Worm (Caenorhabditis elegans) whole organism, young adult: ENCODE data around the gene Y119D3B.12.

Experiments
- C06A6.2 ChIP-seq: fragments of 200-800 bp; sonication (Bioruptor generic); conservative IDR thresholded peaks from 2 replicates; pipeline ENCODE4 v1.3.6; 2022; ENCODE audit warnings: missing genetic modification characterization, missing compliant biosample characterization
- F22D6.2 ChIP-seq: sonication (generic microtip); optimal IDR thresholded peaks from 2 replicates; lab custom pipeline; 2016; ENCODE audit warnings: mild to moderate bottlenecking, missing genetic modification characterization, missing compliant biosample characterization
- F23B12.7 ChIP-seq: sonication (generic microtip); optimal IDR thresholded peaks from 2 replicates; lab custom pipeline; 2017; ENCODE audit warnings: missing genetic modification characterization, mild to moderate bottlenecking, missing compliant biosample characterization, antibody characterized with exemption, moderate library complexity; ENCODE audit not compliant: insufficient read depth
- F33H1.4 ChIP-seq: fragments of 200-800 bp; sonication (Bioruptor generic); IDR thresholded peaks from 2 replicates; pipeline ENCODE4 v1.3.6; 2022; ENCODE audit warnings: missing genetic modification reagents, missing genetic modification characterization, missing compliant biosample characterization
- F37B4.10 ChIP-seq: fragments of 200-800 bp; sonication (Bioruptor generic); IDR thresholded peaks from 2 replicates; pipeline ENCODE4 v1.3.6; 2022; ENCODE audit warnings: missing genetic modification characterization, missing compliant biosample characterization
- F52B5.7 ChIP-seq: sonication (generic microtip); optimal IDR thresholded peaks from 2 replicates; lab custom pipeline; 2016; ENCODE audit warnings: mild to moderate bottlenecking, missing genetic modification characterization, missing compliant biosample characterization
- F55B11.4 ChIP-seq: sonication (generic microtip); optimal IDR thresholded peaks from 2 replicates; lab custom pipeline; 2016; ENCODE audit warnings: missing compliant biosample characterization, missing genetic modification characterization, borderline replicate concordance; ENCODE audit not compliant: insufficient read depth
- K12H6.12 ChIP-seq: fragments of 200-800 bp; sonication (Bioruptor generic); optimal IDR thresholded peaks from 2 replicates; lab custom pipeline; 2018; ENCODE audit warnings: mild to moderate bottlenecking, missing genetic modification characterization, missing compliant biosample characterization
- Y53G8AR.9 ChIP-seq: fragments of 200-800 bp; sonication (Bioruptor generic); conservative IDR thresholded peaks from 2 replicates; pipeline ENCODE4 v1.3.6; 2022; ENCODE audit warnings: missing genetic modification reagents, missing genetic modification characterization, missing compliant biosample characterization
- Y79H2A.3 ChIP-seq: fragments of 200-800 bp; sonication (Bioruptor generic); conservative IDR thresholded peaks from 2 replicates; pipeline ENCODE4 v1.3.6; 2022; ENCODE audit warnings: missing genetic modification reagents, missing genetic modification characterization, missing compliant biosample characterization
- ZK185.1 ChIP-seq: sonication (generic microtip); optimal IDR thresholded peaks from 2 replicates; lab custom pipeline; 2016; ENCODE audit warnings: mild to moderate bottlenecking, missing genetic modification characterization, missing compliant biosample characterization; ENCODE audit not compliant: poor library complexity, severe bottlenecking
- akir-1 ChIP-seq: fragments of 200-800 bp; sonication (Bioruptor generic); optimal IDR thresholded peaks from 2 replicates; lab custom pipeline; 2018; ENCODE audit warnings: mild to moderate bottlenecking, missing genetic modification characterization, moderate library complexity, missing compliant biosample characterization
- ama-1 ChIP-seq, 3 experiments: fragments of 150-350 bp in 1 of 3; sonication (generic microtip) in 2 of 3; optimal IDR thresholded peaks; 2 replicates each; lab custom pipeline; 2014 to 2018; ENCODE audit warnings: missing biosample characterization in 2 of 3, missing genetic modification characterization in 2 of 3, missing genetic modification reagents in 2 of 3
- attf-5 ChIP-seq: fragments of 200-800 bp; sonication (Bioruptor generic); optimal IDR thresholded peaks from 2 replicates; lab custom pipeline; 2018; ENCODE audit warnings: mild to moderate bottlenecking, missing genetic modification characterization, missing compliant biosample characterization
- bed-1 ChIP-seq: fragments of 200-800 bp; sonication (Bioruptor generic); IDR thresholded peaks from 2 replicates; pipeline ENCODE4 v1.3.6; 2022; ENCODE audit warnings: missing genetic modification reagents, missing genetic modification characterization, missing compliant biosample characterization
- ceh-100 ChIP-seq: fragments of 200-800 bp; sonication (Bioruptor generic); IDR thresholded peaks from 2 replicates; pipeline ENCODE4 v1.3.6; 2022; ENCODE audit warnings: missing genetic modification reagents, missing genetic modification characterization, missing compliant biosample characterization
- ceh-27 ChIP-seq: fragments of 200-800 bp; sonication (Bioruptor generic); optimal IDR thresholded peaks from 2 replicates; lab custom pipeline; 2018; ENCODE audit warnings: mild to moderate bottlenecking, missing genetic modification characterization, moderate library complexity, missing compliant biosample characterization
- dox-1 ChIP-seq: fragments of 200-800 bp; sonication (Bioruptor generic); IDR thresholded peaks from 2 replicates; pipeline ENCODE4 v1.3.6; 2022; ENCODE audit warnings: missing genetic modification reagents, missing genetic modification characterization, missing compliant biosample characterization
- dpff-1 ChIP-seq: sonication (generic microtip); optimal IDR thresholded peaks from 2 replicates; lab custom pipeline; 2017; ENCODE audit warnings: mild to moderate bottlenecking, missing genetic modification characterization, missing compliant biosample characterization
- dpl-1 ChIP-seq: fragments of 150-350 bp; optimal IDR thresholded peaks from 2 replicates; lab custom pipeline; 2014; ENCODE audit warnings: missing biosample characterization, missing genetic modification reagents, missing genetic modification characterization
- ekl-4 ChIP-seq: fragments of 200-800 bp; sonication (Bioruptor generic); IDR thresholded peaks from 2 replicates; pipeline ENCODE4 v1.3.6; 2022; ENCODE audit warnings: missing genetic modification reagents, missing genetic modification characterization, missing compliant biosample characterization
- him-1 ChIP-seq: sonication (generic microtip); optimal IDR thresholded peaks from 2 replicates; lab custom pipeline; 2016; ENCODE audit warnings: missing genotype, missing genetic modification reagents, missing genetic modification characterization, missing compliant biosample characterization
- hlh-12 ChIP-seq: sonication (generic microtip); optimal IDR thresholded peaks from 2 replicates; lab custom pipeline; 2016; ENCODE audit warnings: missing genetic modification characterization, missing compliant biosample characterization
- hmg-20 ChIP-seq: fragments of 200-800 bp; sonication (Bioruptor generic); IDR thresholded peaks from 2 replicates; pipeline ENCODE4 v1.3.6; 2022; ENCODE audit warnings: missing genetic modification reagents, missing genetic modification characterization, missing compliant biosample characterization
- hrde-1 ChIP-seq: sonication (generic microtip); optimal IDR thresholded peaks from 2 replicates; lab custom pipeline; 2016; ENCODE audit warnings: missing genetic modification characterization, mild to moderate bottlenecking, missing compliant biosample characterization, moderate library complexity, missing genotype, missing genetic modification reagents, borderline replicate concordance
- let-607 ChIP-seq, 2 experiments: fragments of 200-800 bp in 1 of 2; sonication (Bioruptor generic) in 1 of 2; sonication (generic microtip) in 1 of 2; optimal IDR thresholded peaks; 2 replicates each; lab custom pipeline; 2016 to 2018; ENCODE audit warnings: mild to moderate bottlenecking in 2 of 2, missing compliant biosample characterization in 2 of 2, missing genetic modification characterization in 2 of 2, moderate library complexity in 2 of 2, missing genotype in 1 of 2
- lir-1 ChIP-seq: fragments of 200-800 bp; sonication (Bioruptor generic); conservative IDR thresholded peaks from 2 replicates; pipeline ENCODE4 v1.3.6; 2022; ENCODE audit warnings: missing genetic modification reagents, missing genetic modification characterization, missing compliant biosample characterization
- lsl-1 ChIP-seq: fragments of 200-800 bp; sonication (Bioruptor generic); optimal IDR thresholded peaks from 2 replicates; lab custom pipeline; 2018; ENCODE audit warnings: mild to moderate bottlenecking, missing genetic modification characterization, moderate library complexity, missing compliant biosample characterization
- madf-10 ChIP-seq: sonication (generic microtip); optimal IDR thresholded peaks from 2 replicates; lab custom pipeline; 2016; ENCODE audit warnings: mild to moderate bottlenecking, missing genetic modification characterization, missing compliant biosample characterization
- mel-28 ChIP-seq: sonication (generic microtip); optimal IDR thresholded peaks from 2 replicates; lab custom pipeline; 2016; ENCODE audit warnings: borderline replicate concordance, mild to moderate bottlenecking, missing genetic modification characterization, missing compliant biosample characterization
- mes-4 ChIP-seq: sonication (generic microtip); optimal IDR thresholded peaks from 2 replicates; lab custom pipeline; 2016; ENCODE audit warnings: missing genotype, missing genetic modification characterization, missing compliant biosample characterization
- nfya-1 ChIP-seq: sonication (generic microtip); optimal IDR thresholded peaks from 2 replicates; lab custom pipeline; 2017; ENCODE audit warnings: antibody characterized with exemption, missing compliant biosample characterization, missing genetic modification characterization, borderline replicate concordance; ENCODE audit not compliant: insufficient read depth
- nfya-2 ChIP-seq: fragments of 200-800 bp; sonication (Bioruptor generic); IDR thresholded peaks from 2 replicates; pipeline ENCODE4 v1.3.6; 2022; ENCODE audit warnings: missing genetic modification reagents, missing genetic modification characterization, missing compliant biosample characterization
- nfyb-1 ChIP-seq: fragments of 200-800 bp; sonication (Bioruptor generic); IDR thresholded peaks from 2 replicates; pipeline ENCODE4 v1.3.6; 2022; ENCODE audit warnings: missing genetic modification reagents, missing genetic modification characterization, missing compliant biosample characterization
- nhr-120 ChIP-seq: fragments of 200-800 bp; sonication (Bioruptor generic); IDR thresholded peaks from 2 replicates; pipeline ENCODE4 v1.3.6; 2022; ENCODE audit warnings: missing genetic modification characterization, missing compliant biosample characterization
- nhr-27 ChIP-seq: fragments of 200-800 bp; sonication (Bioruptor generic); optimal IDR thresholded peaks from 2 replicates; lab custom pipeline; 2018; ENCODE audit warnings: mild to moderate bottlenecking, missing genetic modification characterization, moderate library complexity, missing compliant biosample characterization
- rec-8 ChIP-seq, 2 experiments: sonication (generic microtip); optimal IDR thresholded peaks; 2 replicates each; lab custom pipeline; 2016; ENCODE audit warnings: mild to moderate bottlenecking in 2 of 2, missing genetic modification characterization in 2 of 2, missing genetic modification reagents in 2 of 2, missing genotype in 2 of 2, missing biosample characterization in 1 of 2, missing compliant biosample characterization in 1 of 2, moderate library complexity in 1 of 2
- repo-1 ChIP-seq: sonication (generic microtip); optimal IDR thresholded peaks from 2 replicates; lab custom pipeline; 2017; ENCODE audit warnings: mild to moderate bottlenecking, missing genetic modification characterization, missing compliant biosample characterization
- snpc-4 ChIP-seq, 5 experiments: fragments of 150-350 bp in 1 of 5; sonication (generic microtip) in 4 of 5; optimal IDR thresholded peaks; 2 replicates each; lab custom pipeline; 2014 to 2018; ENCODE audit warnings: missing genetic modification characterization in 5 of 5, missing biosample characterization in 3 of 5, antibody characterized with exemption in 2 of 5, mild to moderate bottlenecking in 2 of 5, missing compliant biosample characterization in 2 of 5, missing genotype in 2 of 5, moderate library complexity in 2 of 5, missing genetic modification reagents in 1 of 5
- somi-1 ChIP-seq: fragments of 200-800 bp; sonication (Bioruptor generic); optimal IDR thresholded peaks from 2 replicates; lab custom pipeline; 2018; ENCODE audit warnings: mild to moderate bottlenecking, missing genetic modification characterization, missing compliant biosample characterization
- sptf-2 ChIP-seq: fragments of 200-800 bp; sonication (Bioruptor generic); optimal IDR thresholded peaks from 2 replicates; lab custom pipeline; 2018; ENCODE audit warnings: mild to moderate bottlenecking, missing genetic modification characterization, missing compliant biosample characterization
- tbp1 ChIP-seq: fragments of 200-800 bp; sonication (Bioruptor generic); optimal IDR thresholded peaks from 2 replicates; lab custom pipeline; 2018; ENCODE audit warnings: mild to moderate bottlenecking, missing genetic modification characterization, missing compliant biosample characterization
- unc-130 ChIP-seq: sonication (generic microtip); optimal IDR thresholded peaks from 2 replicates; lab custom pipeline; 2016; ENCODE audit warnings: missing genetic modification reagents, missing genetic modification characterization, missing compliant biosample characterization
- xnd-1 ChIP-seq: sonication (generic microtip); optimal IDR thresholded peaks from 2 replicates; lab custom pipeline; 2016; ENCODE audit warnings: missing genotype, missing genetic modification reagents, missing genetic modification characterization, missing compliant biosample characterization
- ztf-28 ChIP-seq: fragments of 200-800 bp; sonication (Bioruptor generic); IDR thresholded peaks from 2 replicates; pipeline ENCODE4 v1.3.6; 2022; ENCODE audit warnings: missing genetic modification reagents, missing genetic modification characterization, missing compliant biosample characterization
- ztf-6 ChIP-seq: fragments of 200-800 bp; sonication (Bioruptor generic); IDR thresholded peaks from 2 replicates; pipeline ENCODE4 v1.3.6; 2022; ENCODE audit warnings: missing genetic modification reagents, missing genetic modification characterization, missing compliant biosample characterization

Y119D3B.12 gene

DNA sequence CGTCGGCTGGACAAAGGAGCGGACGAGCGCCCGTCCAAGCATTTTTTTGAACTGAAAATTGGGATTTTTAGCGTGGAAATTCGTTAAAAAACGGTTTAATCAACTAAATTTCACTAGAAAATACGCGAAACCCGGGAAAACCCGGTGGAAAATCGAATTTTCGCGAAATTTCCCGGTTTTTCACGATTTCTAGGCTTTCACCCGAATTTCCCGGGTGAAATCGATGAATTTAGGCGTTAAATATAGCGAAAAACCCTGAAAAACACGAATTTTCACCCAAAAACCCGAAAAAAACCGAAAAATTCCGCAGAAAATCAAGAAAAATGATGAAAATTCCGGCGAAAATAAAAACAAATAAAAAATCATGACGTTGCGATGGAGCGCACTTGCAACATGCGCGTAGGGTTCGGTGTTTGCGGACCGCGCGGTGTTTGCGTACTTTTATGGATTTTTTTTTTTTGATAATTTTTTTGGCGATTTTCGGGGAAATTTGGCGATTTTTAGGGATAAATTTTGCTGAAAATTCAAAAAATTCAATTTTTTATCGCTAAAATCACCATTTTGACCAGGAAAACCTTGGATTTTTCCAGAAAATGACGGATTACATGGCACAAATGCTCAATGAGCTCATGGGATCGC, at the start of gene Y119D3B.12, which contains the start of gene mrpl-45 (continued):
- TF ChIP-seq dox-1 (GFP tag; lab: Robert Waterston, UW) (peak; percentile 77), hlh-12 (tag; lab: Kevin White, UChicago) (no peak), F52B5.7 (tag; lab: Kevin White, UChicago) (no peak), ztf-28 (peak; percentile 15; the same call in 1 of the 2 replicates), ekl-4 (GFP tag; lab: Robert Waterston, UW) (0 out of 2 replicates have a peak, but pooled peaks have one; percentile 55), hrde-1 (no peak), nhr-27 (tag; lab: Kevin White, UChicago) (no peak), attf-5 (GFP tag; lab: Kevin White, UChicago) (peak; percentile 86), akir-1 (GFP tag; lab: Kevin White, UChicago) (no peak), repo-1 (tag; lab: Kevin White, UChicago) (peak; percentile 19), nfya-2 (GFP tag; lab: Robert Waterston, UW) (no peak), ama-1 (optimal IDR thresholded peaks at IDR 0.05; lab: Kevin White, UChicago) (no peak), ama-1 (GFP tag; optimal IDR thresholded peaks at IDR 0.05; lab: Kevin White, UChicago) (no peak), dpl-1 (GFP tag; lab: Kevin White, UChicago) (peak; percentile 5), lsl-1 (GFP tag; lab: Kevin White, UChicago) (peak; percentile 52), somi-1 (no peak), hmg-20 (GFP tag; lab: Robert Waterston, UW) (no peak), him-1 (tag; lab: Kevin White, UChicago) (no peak), nfya-1 (tag; lab: Kevin White, UChicago) (no peak), Y79H2A.3 (GFP tag; lab: Robert Waterston, UW) (no peak), xnd-1 (tag; lab: Kevin White, UChicago) (no peak), ceh-27 (GFP tag; lab: Kevin White, UChicago) (peak; percentile 50), mes-4 (tag; lab: Kevin White, UChicago) (no peak), bed-1 (no peak), unc-130 (GFP tag; lab: Kevin White, UChicago) (no peak), K12H6.12 (tag; lab: Kevin White, UChicago) (no peak), C06A6.2 (GFP tag; lab: Robert Waterston, UW) (no peak), tbp1 (peak; percentile 39), sptf-2 (no peak), dpff-1 (tag; lab: Kevin White, UChicago) (no peak), Y53G8AR.9 (GFP tag; lab: Robert Waterston, UW) (no peak), nfyb-1 (GFP tag; lab: Robert Waterston, UW) (peak; percentile 71), mel-28 (no peak), F33H1.4 (GFP tag; lab: Robert Waterston, UW) (no peak), nhr-120 (no peak), ztf-6 (GFP tag; lab: Robert Waterston, UW) (no peak), ceh-100 (no peak), snpc-4 (GFP tag; optimal IDR thresholded peaks at IDR 0.05; lab: Kevin White, UChicago) (no peak), snpc-4 (tag; optimal IDR thresholded peaks at IDR 0.05; lab: Kevin White, UChicago) (peak in 1 of 4 experiments; percentile 20), lir-1 (GFP tag; lab: Robert Waterston, UW) (0 out of 2 replicates have a peak, but pooled peaks have one; percentile 15), let-607 (tag; optimal IDR thresholded peaks at IDR 0.05; lab: Kevin White, UChicago) (no peak), ZK185.1 (tag; lab: Kevin White, UChicago) (no peak), F37B4.10 (GFP tag; lab: Robert Waterston, UW) (no peak), madf-10 (tag; lab: Kevin White, UChicago) (no peak), rec-8 (tag; optimal IDR thresholded peaks at IDR 0.05; lab: Kevin White, UChicago) (no peak), F23B12.7 (tag; lab: Kevin White, UChicago) (peak; percentile 46), F22D6.2 (tag; lab: Kevin White, UChicago) (no peak), F55B11.4 (tag; lab: Kevin White, UChicago) (no peak)
